Fruit fly (Drosophila melanogaster) whole organism, wandering third instar larva: ENCODE data around the gene Mdh1.
A peak's percentile ranks its signal among the peaks of the same experiment; 100 is the strongest.

Experiments
- Abd-B ChIP-seq: fragments of >200 bp; optimal IDR thresholded peaks from 2 replicates; lab custom pipeline; 2017; ENCODE audit warnings: missing biosample characterization, missing genetic modification characterization
- CG32264 ChIP-seq: fragments of 200-800 bp; sonication (Bioruptor generic); optimal IDR thresholded peaks from 2 replicates; lab custom pipeline; 2016; ENCODE audit warnings: missing biosample characterization, missing genetic modification characterization
- CG9705 ChIP-seq: fragments of 200-800 bp; sonication (Bioruptor generic); optimal IDR thresholded peaks from 2 replicates; lab custom pipeline; 2018; ENCODE audit warnings: missing biosample characterization, mild to moderate bottlenecking, missing genetic modification characterization
- CrebA ChIP-seq: fragments of 200-800 bp; sonication (Bioruptor generic); optimal IDR thresholded peaks from 2 replicates; lab custom pipeline; 2016; ENCODE audit warnings: missing biosample characterization, mild to moderate bottlenecking, missing genetic modification characterization, borderline replicate concordance
- Dfd ChIP-seq: fragments of >200 bp; optimal IDR thresholded peaks from 2 replicates; lab custom pipeline; 2017; ENCODE audit warnings: missing biosample characterization, missing genetic modification characterization
- Dif ChIP-seq: fragments of 200-275, 200-300 bp; sonication (Bioruptor generic); optimal IDR thresholded peaks from 2 replicates; lab custom pipeline; 2018; ENCODE audit warnings: missing biosample characterization, missing genetic modification characterization; ENCODE audit not compliant: partially characterized antibody
- GATAd ChIP-seq: sonication (Bioruptor generic); optimal IDR thresholded peaks from 2 replicates; lab custom pipeline; 2016; ENCODE audit warnings: missing biosample characterization, missing genetic modification characterization
- HLH106 ChIP-seq: fragments of 200-800 bp; optimal IDR thresholded peaks from 3 replicates; lab custom pipeline; 2019; ENCODE audit warnings: missing biosample characterization, mild to moderate bottlenecking, missing genetic modification characterization, moderate library complexity
- Hnf4 ChIP-seq: fragments of 200-800 bp; sonication (Bioruptor generic); optimal IDR thresholded peaks from 2 replicates; lab custom pipeline; 2016; ENCODE audit warnings: missing biosample characterization, mild to moderate bottlenecking, missing genetic modification characterization
- Hr78 ChIP-seq: fragments of >200 bp; optimal IDR thresholded peaks from 2 replicates; lab custom pipeline; 2017; ENCODE audit warnings: missing biosample characterization, missing genetic modification characterization
- Hr83 ChIP-seq: fragments of 200-300 bp; sonication (Bioruptor generic); optimal IDR thresholded peaks from 2 replicates; lab custom pipeline; 2016; ENCODE audit warnings: missing biosample characterization, mild to moderate bottlenecking, missing genetic modification characterization, moderate library complexity; ENCODE audit not compliant: poor library complexity, severe bottlenecking
- Jra ChIP-seq: sonication (Bioruptor generic); optimal IDR thresholded peaks from 2 replicates; lab custom pipeline; 2016; ENCODE audit warnings: missing biosample characterization, missing genetic modification characterization
- Mio ChIP-seq: sonication (Bioruptor generic); optimal IDR thresholded peaks from 2 replicates; lab custom pipeline; 2016; ENCODE audit warnings: missing biosample characterization, missing genetic modification characterization
- Myc ChIP-seq: fragments of >200 bp; optimal IDR thresholded peaks from 2 replicates; lab custom pipeline; 2017
- N ChIP-seq: fragments of >200 bp; optimal IDR thresholded peaks from 2 replicates; lab custom pipeline; 2018; ENCODE audit warnings: missing biosample characterization, missing external identifiers, missing genetic modification characterization
- OdsH ChIP-seq: fragments of 200-800 bp; sonication (Bioruptor generic); optimal IDR thresholded peaks from 2 replicates; lab custom pipeline; 2016; ENCODE audit warnings: missing biosample characterization, mild to moderate bottlenecking, missing genetic modification characterization
- Rel ChIP-seq, 2 experiments: fragments of 200-800 bp; sonication (Bioruptor generic) in 1 of 2; optimal IDR thresholded peaks; 2 replicates in 1 of 2; 3 replicates in 1 of 2; lab custom pipeline; 2016 to 2019; ENCODE audit warnings: mild to moderate bottlenecking in 2 of 2, missing biosample characterization in 2 of 2, missing genetic modification characterization in 2 of 2, moderate library complexity in 1 of 2
- Sp1 ChIP-seq: fragments of 200-800 bp; sonication (Bioruptor generic); optimal IDR thresholded peaks from 3 replicates; lab custom pipeline; 2019; ENCODE audit warnings: missing biosample characterization, mild to moderate bottlenecking, missing genetic modification characterization, moderate library complexity
- Vsx2 ChIP-seq: fragments of 200-300, 225-300 bp; sonication (Bioruptor generic); optimal IDR thresholded peaks from 2 replicates; lab custom pipeline; 2018; ENCODE audit warnings: missing biosample characterization, missing genetic modification characterization; ENCODE audit not compliant: partially characterized antibody
- br ChIP-seq: fragments of 200-800 bp; sonication (Bioruptor generic); optimal IDR thresholded peaks from 2 replicates; lab custom pipeline; 2016; ENCODE audit warnings: missing biosample characterization, missing genetic modification characterization
- brk ChIP-seq: fragments of 200-800 bp; sonication (Bioruptor generic); optimal IDR thresholded peaks from 2 replicates; lab custom pipeline; 2016; ENCODE audit warnings: missing biosample characterization, mild to moderate bottlenecking, missing genetic modification characterization
- dl ChIP-seq, 2 experiments: fragments of 175-275, 200-275 bp in 1 of 2; fragments of 200-275 bp in 1 of 2; sonication (Bioruptor generic); optimal IDR thresholded peaks; lab custom pipeline; 2018; ENCODE audit warnings: mild to moderate bottlenecking in 2 of 2, missing biosample characterization in 2 of 2, missing genetic modification characterization in 2 of 2, moderate library complexity in 2 of 2; ENCODE audit not compliant: partially characterized antibody in 2 of 2, insufficient read depth in 1 of 2
- dmrt93B ChIP-seq: fragments of 200-800 bp; sonication (Bioruptor generic); optimal IDR thresholded peaks from 2 replicates; lab custom pipeline; 2018; ENCODE audit warnings: missing biosample characterization, mild to moderate bottlenecking, missing genetic modification characterization
- dsf ChIP-seq: sonication (Bioruptor generic); optimal IDR thresholded peaks from 2 replicates; lab custom pipeline; 2016; ENCODE audit warnings: missing biosample characterization, missing genetic modification characterization, borderline replicate concordance
- ey ChIP-seq: fragments of 200-800 bp; sonication (Bioruptor generic); optimal IDR thresholded peaks from 2 replicates; lab custom pipeline; 2016; ENCODE audit warnings: missing biosample characterization, missing genetic modification characterization
- foxo ChIP-seq, 2 experiments: fragments of 200-800 bp; sonication (Bioruptor generic); optimal IDR thresholded peaks; 2 replicates in 1 of 2; 3 replicates in 1 of 2; lab custom pipeline; 2016 to 2017; ENCODE audit warnings: missing biosample characterization in 2 of 2, missing genetic modification characterization in 2 of 2
- fru ChIP-seq: fragments of 200-800 bp; sonication (Bioruptor generic); optimal IDR thresholded peaks from 3 replicates; lab custom pipeline; 2016; ENCODE audit warnings: missing biosample characterization, mild to moderate bottlenecking, missing genetic modification characterization
- h ChIP-seq: fragments of 200-800 bp; sonication (Bioruptor generic); optimal IDR thresholded peaks from 3 replicates; lab custom pipeline; 2016; ENCODE audit warnings: missing biosample characterization, mild to moderate bottlenecking, missing genetic modification characterization
- jim ChIP-seq: fragments of 175-275, 200-325 bp; sonication (Bioruptor generic); optimal IDR thresholded peaks from 2 replicates; lab custom pipeline; 2016; ENCODE audit warnings: missing biosample characterization, mild to moderate bottlenecking, missing genetic modification characterization
- lola ChIP-seq: fragments of >200 bp; optimal IDR thresholded peaks from 2 replicates; lab custom pipeline; 2017; ENCODE audit warnings: missing biosample characterization, missing genetic modification characterization
- pan ChIP-seq: fragments of >200 bp; optimal IDR thresholded peaks from 2 replicates; lab custom pipeline; 2017
- psq ChIP-seq: fragments of 200-800 bp; sonication (Bioruptor generic); optimal IDR thresholded peaks from 3 replicates; lab custom pipeline; 2017; ENCODE audit warnings: missing biosample characterization, mild to moderate bottlenecking, missing genetic modification characterization, moderate library complexity
- rgr ChIP-seq: fragments of 200-800 bp; sonication (Bioruptor generic); optimal IDR thresholded peaks from 3 replicates; lab custom pipeline; 2016; ENCODE audit warnings: missing biosample characterization, mild to moderate bottlenecking, missing genetic modification characterization
- sage ChIP-seq: fragments of 200-800 bp; sonication (Bioruptor generic); optimal IDR thresholded peaks from 2 replicates; lab custom pipeline; 2016; ENCODE audit warnings: missing biosample characterization, mild to moderate bottlenecking, missing genetic modification characterization
- sv ChIP-seq: fragments of 200-800 bp; sonication (Bioruptor generic); optimal IDR thresholded peaks from 3 replicates; lab custom pipeline; 2016; ENCODE audit warnings: missing biosample characterization, missing genetic modification characterization
- tai ChIP-seq: sonication (Bioruptor generic); optimal IDR thresholded peaks from 2 replicates; lab custom pipeline; 2016; ENCODE audit warnings: missing biosample characterization, missing genetic modification characterization
- usp ChIP-seq: fragments of >200 bp; optimal IDR thresholded peaks from 2 replicates; lab custom pipeline; 2017; ENCODE audit warnings: missing biosample characterization, missing genetic modification characterization
- woc ChIP-seq: sonication (Bioruptor generic); optimal IDR thresholded peaks from 2 replicates; lab custom pipeline; 2016; ENCODE audit warnings: missing biosample characterization, mild to moderate bottlenecking, missing genetic modification characterization

Mdh1 gene

DNA sequence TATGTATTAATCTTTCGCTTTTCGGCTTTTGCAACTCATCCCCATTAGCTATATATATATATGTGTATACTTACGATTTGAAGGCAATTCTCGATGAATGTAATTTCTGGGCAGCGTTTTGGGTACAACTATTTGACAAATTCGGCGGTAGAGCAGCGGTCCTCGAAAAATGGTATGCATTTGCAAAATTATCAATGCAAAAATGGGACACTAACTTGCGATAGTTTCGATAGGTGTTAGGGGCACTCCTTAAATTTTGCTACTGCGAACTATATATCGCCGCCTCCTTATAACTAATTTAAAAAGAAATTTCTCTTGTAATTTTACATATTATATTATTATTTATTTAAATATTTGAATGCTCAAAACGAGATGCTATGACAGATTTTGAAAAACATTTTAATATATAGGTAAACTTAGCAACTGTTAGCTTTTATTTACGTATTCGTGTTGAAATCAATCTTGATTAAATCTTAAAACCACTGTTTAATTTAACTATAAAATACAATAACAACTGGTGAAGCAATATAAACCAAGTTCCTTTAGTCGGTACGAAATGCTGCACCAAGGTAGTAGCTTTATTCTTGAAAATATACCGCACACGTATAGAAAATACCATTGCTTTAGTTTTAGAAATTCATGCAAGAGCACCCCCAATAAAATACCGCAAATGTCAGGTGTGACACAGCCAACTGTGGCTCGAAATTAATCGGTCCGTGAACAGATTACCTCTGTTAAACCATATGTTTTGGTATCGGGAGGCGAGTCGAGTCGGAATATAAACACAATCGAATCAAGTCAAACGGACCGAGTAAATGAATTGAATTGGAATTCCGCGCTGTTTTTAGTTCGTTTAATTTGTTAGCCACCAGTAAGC, 17.4 kb upstream of the Mdh1 start, which contains the start of the genes CG5355 and Klp31E:
CG5355 (minus strand) TSS at position 213 of the 877 bp plus-strand sequence.
Klp31E (plus strand) TSS at position 767 of the 877 bp plus-strand sequence.
- peak; percentile 5 for TF ChIP-seq OdsH
- no peak for TF ChIP-seq lola (GFP tag; lab: Kevin White, UChicago)
- TF ChIP-seq jim (GFP tag; lab: Kevin White, UChicago) = no peak
- TF ChIP-seq Hr83 (GFP tag; lab: Kevin White, UChicago) = peak; percentile 49
- no peak for TF ChIP-seq fru (GFP tag; lab: Kevin White, UChicago)
- TF ChIP-seq pan (lab: Kevin White, UChicago) = no peak
- no peak for TF ChIP-seq dl (GFP tag; optimal IDR thresholded peaks at IDR 0.05; lab: Kevin White, UChicago; ENCODE audit: insufficient read depth in 1 of 2, partially characterized antibody in 2 of 2)
- TF ChIP-seq Dif = no peak
- TF ChIP-seq h (GFP tag; lab: Kevin White, UChicago) = no peak
- no peak for TF ChIP-seq CrebA (GFP tag; lab: Kevin White, UChicago)
- no peak for TF ChIP-seq Myc (lab: Kevin White, UChicago)
- TF ChIP-seq tai (GFP tag; lab: Kevin White, UChicago) = peak; percentile 5
- peak; percentile 53 for TF ChIP-seq woc
- TF ChIP-seq Dfd (GFP tag; lab: Kevin White, UChicago) = no peak
- no peak for TF ChIP-seq usp
- no peak for TF ChIP-seq dmrt93B
- TF ChIP-seq ey (GFP tag; lab: Kevin White, UChicago) = peak; percentile 41
- no peak for TF ChIP-seq GATAd (GFP tag; lab: Kevin White, UChicago)
- no peak for TF ChIP-seq foxo (GFP tag; optimal IDR thresholded peaks at IDR 0.05; lab: Kevin White, UChicago)
- TF ChIP-seq Sp1 (GFP tag; lab: Kevin White, UChicago) = peak; percentile 61
- no peak for TF ChIP-seq Hr78 (GFP tag; lab: Kevin White, UChicago)
- TF ChIP-seq CG9705 (GFP tag; lab: Kevin White, UChicago) = peak; percentile 44
- TF ChIP-seq sage (GFP tag; lab: Kevin White, UChicago) = no peak
- no peak for TF ChIP-seq Vsx2 (GFP tag; lab: Kevin White, UChicago)
- TF ChIP-seq brk (GFP tag; lab: Kevin White, UChicago) = no peak
- TF ChIP-seq dsf (GFP tag; lab: Kevin White, UChicago) = no peak
- no peak for TF ChIP-seq Rel (GFP tag; optimal IDR thresholded peaks at IDR 0.05; lab: Kevin White, UChicago)
- TF ChIP-seq Rel (tag; optimal IDR thresholded peaks at IDR 0.05; lab: Kevin White, UChicago) = no peak
- peak; percentile 75 for TF ChIP-seq HLH106 (tag; lab: Kevin White, UChicago)
- no peak for TF ChIP-seq Jra (GFP tag; lab: Kevin White, UChicago)
- TF ChIP-seq CG32264 = peak; percentile 28
- no peak for TF ChIP-seq rgr (GFP tag; lab: Kevin White, UChicago)
- TF ChIP-seq psq (GFP tag; lab: Kevin White, UChicago) = peak; percentile 63
- TF ChIP-seq br (GFP tag; lab: Kevin White, UChicago) = no peak
- TF ChIP-seq N (GFP tag; lab: Kevin White, UChicago) = no peak
- no peak for TF ChIP-seq Abd-B (GFP tag; lab: Kevin White, UChicago)
- TF ChIP-seq Mio = no peak
- TF ChIP-seq Hnf4 (GFP tag; lab: Kevin White, UChicago) = peak; percentile 21
- no peak for TF ChIP-seq sv (GFP tag; lab: Kevin White, UChicago)
- TF ChIP-seq, all 38 proteins: peak for 11

- TF ChIP-seq Sp1 (GFP tag; lab: Kevin White, UChicago) (peak; percentile 79), CrebA (GFP tag; lab: Kevin White, UChicago) (no peak), Hr83 (GFP tag; lab: Kevin White, UChicago) (peak; percentile 86), Hnf4 (GFP tag; lab: Kevin White, UChicago) (peak; percentile 64), lola (GFP tag; lab: Kevin White, UChicago) (no peak), brk (GFP tag; lab: Kevin White, UChicago) (peak; percentile 22), pan (lab: Kevin White, UChicago) (no peak), sage (GFP tag; lab: Kevin White, UChicago) (peak; percentile 39), dl (GFP tag; optimal IDR thresholded peaks at IDR 0.05; lab: Kevin White, UChicago; ENCODE audit: insufficient read depth in 1 of 2, partially characterized antibody in 2 of 2) (no peak), br (GFP tag; lab: Kevin White, UChicago) (no peak), CG9705 (GFP tag; lab: Kevin White, UChicago) (peak; percentile 81), Rel (GFP tag; optimal IDR thresholded peaks at IDR 0.05; lab: Kevin White, UChicago) (no peak), Rel (tag; optimal IDR thresholded peaks at IDR 0.05; lab: Kevin White, UChicago) (no peak), GATAd (GFP tag; lab: Kevin White, UChicago) (no peak), psq (GFP tag; lab: Kevin White, UChicago) (peak; percentile 38), ey (GFP tag; lab: Kevin White, UChicago) (peak; percentile 37), usp (no peak), Dif (peak; percentile 39), N (GFP tag; lab: Kevin White, UChicago) (peak; percentile 53), rgr (GFP tag; lab: Kevin White, UChicago) (peak; percentile 83), dmrt93B (no peak), Mio (peak; percentile 24), HLH106 (tag; lab: Kevin White, UChicago) (peak; percentile 68), jim (GFP tag; lab: Kevin White, UChicago) (no peak), sv (GFP tag; lab: Kevin White, UChicago) (no peak), foxo (GFP tag; optimal IDR thresholded peaks at IDR 0.05; lab: Kevin White, UChicago) (peak in 1 of 2 experiments; percentile 2), fru (GFP tag; lab: Kevin White, UChicago) (no peak), Myc (lab: Kevin White, UChicago) (peak; percentile 70), OdsH (peak; percentile 62), tai (GFP tag; lab: Kevin White, UChicago) (peak; percentile 66), CG32264 (peak; percentile 55), dsf (GFP tag; lab: Kevin White, UChicago) (peak; percentile 26), Hr78 (GFP tag; lab: Kevin White, UChicago) (no peak), woc (peak; percentile 84), Abd-B (GFP tag; lab: Kevin White, UChicago) (no peak), Dfd (GFP tag; lab: Kevin White, UChicago) (no peak), Vsx2 (GFP tag; lab: Kevin White, UChicago) (no peak)
These were observed 12.0 kb upstream of the Mdh1 start, which contains the start of the genes Ip259 and RpS27A for dm6 chr2L:10408122-10408576. Gene Ip259, plus strand, starts transcription at chr2L:10408352. Gene RpS27A, plus strand, starts transcription at chr2L:10408352.
